Fruit fly (Drosophila melanogaster) S2 (cell line): ENCODE results near the gene CG12084.

Experiments used
- CG8478 ChIP-seq: fragments of >200 bp; optimal IDR thresholded peaks from 2 replicates; lab custom pipeline; 2018
- CTCF ChIP-seq, 2 experiments: fragments of >200 bp; optimal IDR thresholded peaks; 2 replicates each; lab custom pipeline; 2018

DNA sequence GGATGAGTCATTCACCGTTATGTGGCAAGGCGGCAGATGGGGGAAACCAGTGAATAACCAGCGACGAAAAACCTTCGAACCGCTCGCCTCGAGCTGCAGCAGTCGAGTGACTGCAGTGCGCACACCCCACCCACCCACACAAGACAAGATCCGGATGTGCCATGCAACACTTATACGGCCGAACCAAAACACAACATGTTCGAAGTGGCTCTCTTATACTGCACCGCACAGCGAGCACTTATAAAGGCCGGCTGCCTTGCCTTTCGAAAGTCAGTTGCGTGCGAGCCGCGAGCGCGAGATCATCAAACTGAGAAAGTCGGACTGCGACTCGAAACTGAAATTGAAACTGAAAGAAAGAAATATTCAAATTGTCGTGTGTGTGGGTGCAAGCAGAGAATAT is 32.9 kb downstream of the CG12084 start, which contains the start of gene rho:
- TF ChIP-seq CG8478 (lab: Kevin White, UChicago) (no peak), CTCF (optimal IDR thresholded peaks at IDR 0.05; lab: Kevin White, UChicago) (no peak)
